Fruit fly (Drosophila melanogaster) whole organism, wandering third instar larva: ENCODE measurements around the gene CG9747.
A peak's percentile ranks its signal among the peaks of the same experiment; 100 is the strongest.

Source experiments
- Abd-B ChIP-seq: fragments of >200 bp; optimal IDR thresholded peaks from 2 replicates; lab custom pipeline; 2017; ENCODE audit warnings: missing biosample characterization, missing genetic modification characterization
- HLH106 ChIP-seq: fragments of 200-800 bp; optimal IDR thresholded peaks from 3 replicates; lab custom pipeline; 2019; ENCODE audit warnings: missing biosample characterization, mild to moderate bottlenecking, missing genetic modification characterization, moderate library complexity
- Hnf4 ChIP-seq: fragments of 200-800 bp; sonication (Bioruptor generic); optimal IDR thresholded peaks from 2 replicates; lab custom pipeline; 2016; ENCODE audit warnings: missing biosample characterization, mild to moderate bottlenecking, missing genetic modification characterization
- Hr78 ChIP-seq: fragments of >200 bp; optimal IDR thresholded peaks from 2 replicates; lab custom pipeline; 2017; ENCODE audit warnings: missing biosample characterization, missing genetic modification characterization
- brk ChIP-seq: fragments of 200-800 bp; sonication (Bioruptor generic); optimal IDR thresholded peaks from 2 replicates; lab custom pipeline; 2016; ENCODE audit warnings: missing biosample characterization, mild to moderate bottlenecking, missing genetic modification characterization
- foxo ChIP-seq, 2 experiments: fragments of 200-800 bp; sonication (Bioruptor generic); optimal IDR thresholded peaks; 2 replicates in 1 of 2; 3 replicates in 1 of 2; lab custom pipeline; 2016 to 2017; ENCODE audit warnings: missing biosample characterization in 2 of 2, missing genetic modification characterization in 2 of 2
- fru ChIP-seq: fragments of 200-800 bp; sonication (Bioruptor generic); optimal IDR thresholded peaks from 3 replicates; lab custom pipeline; 2016; ENCODE audit warnings: missing biosample characterization, mild to moderate bottlenecking, missing genetic modification characterization
- lola ChIP-seq: fragments of >200 bp; optimal IDR thresholded peaks from 2 replicates; lab custom pipeline; 2017; ENCODE audit warnings: missing biosample characterization, missing genetic modification characterization
- sage ChIP-seq: fragments of 200-800 bp; sonication (Bioruptor generic); optimal IDR thresholded peaks from 2 replicates; lab custom pipeline; 2016; ENCODE audit warnings: missing biosample characterization, mild to moderate bottlenecking, missing genetic modification characterization
- usp ChIP-seq: fragments of >200 bp; optimal IDR thresholded peaks from 2 replicates; lab custom pipeline; 2017; ENCODE audit warnings: missing biosample characterization, missing genetic modification characterization

- TF ChIP-seq usp (GFP tag; lab: Kevin White, UChicago), result no peak
- peak in 1 of 2 experiments; percentile 61 for TF ChIP-seq foxo (GFP tag; optimal IDR thresholded peaks at IDR 0.05; lab: Kevin White, UChicago)
- no peak for TF ChIP-seq fru (GFP tag; lab: Kevin White, UChicago)
- TF ChIP-seq Abd-B (GFP tag; lab: Kevin White, UChicago), result no peak
- no peak for TF ChIP-seq lola (GFP tag; lab: Kevin White, UChicago)
- TF ChIP-seq sage (GFP tag; lab: Kevin White, UChicago), result no peak
- no peak for TF ChIP-seq Hnf4
- TF ChIP-seq HLH106 (tag; lab: Kevin White, UChicago), result peak; percentile 50
- TF ChIP-seq brk, result no peak
- TF ChIP-seq Hr78, result no peak
These were observed 4.6 kb upstream of the CG9747 start for dm6 chr3R:30195606-30196049.
